Worm (Caenorhabditis elegans) whole organism, L2 larva: ENCODE measurements around the gene nuc-1.
A peak's percentile ranks its signal among the peaks of the same experiment; 100 is the strongest.

Experiments
- C34F6.9 ChIP-seq: fragments of 150-350 bp; optimal IDR thresholded peaks from 2 replicates; lab custom pipeline; 2014; ENCODE audit warnings: missing biosample characterization, missing genetic modification characterization
- F13H6.1 ChIP-seq: sonication (generic microtip); optimal IDR thresholded peaks from 2 replicates; lab custom pipeline; 2016; ENCODE audit warnings: missing genetic modification characterization, missing compliant biosample characterization
- R02D3.7 ChIP-seq: fragments of 150-350 bp; optimal IDR thresholded peaks from 2 replicates; lab custom pipeline; 2014; ENCODE audit warnings: missing biosample characterization, missing genetic modification characterization
- Y55F3AM.14 ChIP-seq: fragments of 200-800 bp; sonication (Bioruptor generic); optimal IDR thresholded peaks from 2 replicates; lab custom pipeline; 2018; ENCODE audit warnings: mild to moderate bottlenecking, missing genetic modification characterization, missing compliant biosample characterization
- ZK546.5 ChIP-seq: sonication (generic microtip); optimal IDR thresholded peaks from 2 replicates; lab custom pipeline; 2017; ENCODE audit warnings: missing biosample characterization, missing genetic modification characterization
- alr-1 ChIP-seq: fragments of 150-350 bp; optimal IDR thresholded peaks from 2 replicates; lab custom pipeline; 2014; ENCODE audit warnings: missing biosample characterization, missing genetic modification characterization
- aly-2 ChIP-seq: fragments of 150-350 bp; optimal IDR thresholded peaks from 2 replicates; lab custom pipeline; 2014; ENCODE audit warnings: missing biosample characterization, missing genetic modification characterization
- ama-1 ChIP-seq: fragments of 150-350 bp; optimal IDR thresholded peaks from 2 replicates; lab custom pipeline; 2018; ENCODE audit warnings: inconsistent platforms
- blmp-1 ChIP-seq: sonication (generic microtip); optimal IDR thresholded peaks from 2 replicates; lab custom pipeline; 2017; ENCODE audit warnings: missing genetic modification characterization, mild to moderate bottlenecking, missing compliant biosample characterization, antibody characterized with exemption, moderate library complexity; ENCODE audit not compliant: insufficient read depth
- ceh-16 ChIP-seq: fragments of 150-350 bp; optimal IDR thresholded peaks from 2 replicates; lab custom pipeline; 2014; ENCODE audit warnings: missing biosample characterization, missing genetic modification characterization
- ceh-82 ChIP-seq: fragments of 150-350 bp; optimal IDR thresholded peaks from 2 replicates; lab custom pipeline; 2014; ENCODE audit warnings: missing biosample characterization, missing genetic modification characterization
- crh-2 ChIP-seq: sonication (generic microtip); optimal IDR thresholded peaks from 2 replicates; lab custom pipeline; 2017; ENCODE audit warnings: missing biosample characterization, missing genetic modification characterization
- dmd-4 ChIP-seq: sonication (generic microtip); optimal IDR thresholded peaks from 2 replicates; lab custom pipeline; 2017; ENCODE audit warnings: missing biosample characterization, missing genetic modification characterization
- egl-27 ChIP-seq: sonication (generic microtip); optimal IDR thresholded peaks from 3 replicates; lab custom pipeline; 2017; ENCODE audit warnings: missing biosample characterization, missing genetic modification reagents, missing genetic modification characterization
- elt-1 ChIP-seq: fragments of 150-350 bp; optimal IDR thresholded peaks from 2 replicates; lab custom pipeline; 2014; ENCODE audit warnings: missing biosample characterization, missing genetic modification characterization
- elt-3 ChIP-seq: sonication (generic microtip); optimal IDR thresholded peaks from 2 replicates; lab custom pipeline; 2017; ENCODE audit warnings: missing biosample characterization, missing genetic modification characterization
- fos-1 ChIP-seq: fragments of 150-350 bp; optimal IDR thresholded peaks from 2 replicates; lab custom pipeline; 2014; ENCODE audit warnings: missing biosample characterization, missing genetic modification characterization
- gmeb-1 ChIP-seq: fragments of 150-350 bp; optimal IDR thresholded peaks from 2 replicates; lab custom pipeline; 2014; ENCODE audit warnings: missing biosample characterization, missing genetic modification characterization
- lin-11 ChIP-seq: fragments of 150-350 bp; sonication (generic microtip); optimal IDR thresholded peaks from 2 replicates; lab custom pipeline; 2014; ENCODE audit warnings: missing biosample characterization, missing genetic modification characterization, inconsistent platforms, mixed read lengths
- lin-13 ChIP-seq: fragments of 150-350 bp; optimal IDR thresholded peaks from 2 replicates; lab custom pipeline; 2014; ENCODE audit warnings: missing biosample characterization, missing genetic modification reagents, missing genetic modification characterization
- lin-39 ChIP-seq: fragments of 150-350 bp; optimal IDR thresholded peaks from 2 replicates; lab custom pipeline; 2014; ENCODE audit warnings: missing biosample characterization, missing genetic modification reagents, missing genetic modification characterization
- lsy-2 ChIP-seq, 2 experiments: fragments of 150-350 bp in 1 of 2; sonication (generic microtip) in 1 of 2; optimal IDR thresholded peaks; 2 replicates each; lab custom pipeline; 2014 to 2017; ENCODE audit warnings: missing biosample characterization in 2 of 2, missing genetic modification characterization in 2 of 2
- mab-5 ChIP-seq: fragments of 150-350 bp; optimal IDR thresholded peaks from 2 replicates; lab custom pipeline; 2014; ENCODE audit warnings: missing biosample characterization, missing genetic modification characterization
- mbf-1 ChIP-seq: sonication (generic microtip); optimal IDR thresholded peaks from 2 replicates; lab custom pipeline; 2017; ENCODE audit warnings: missing biosample characterization, missing genetic modification characterization
- mdl-1 ChIP-seq, 2 experiments: fragments of 150-350 bp in 1 of 2; sonication (generic microtip) in 1 of 2; optimal IDR thresholded peaks; 2 replicates each; lab custom pipeline; 2017; ENCODE audit warnings: missing biosample characterization in 2 of 2, missing genetic modification characterization in 2 of 2
- nhr-10 ChIP-seq: sonication (generic microtip); optimal IDR thresholded peaks from 2 replicates; lab custom pipeline; 2017; ENCODE audit warnings: missing biosample characterization, missing genetic modification characterization
- nhr-11 ChIP-seq: fragments of 150-350 bp; optimal IDR thresholded peaks from 2 replicates; lab custom pipeline; 2014; ENCODE audit warnings: missing biosample characterization, missing genetic modification characterization
- nhr-12 ChIP-seq: fragments of 150-350 bp; optimal IDR thresholded peaks from 2 replicates; lab custom pipeline; 2014; ENCODE audit warnings: missing biosample characterization, missing genetic modification characterization
- nhr-129 ChIP-seq: fragments of 150-350 bp; optimal IDR thresholded peaks from 2 replicates; lab custom pipeline; 2014; ENCODE audit warnings: missing biosample characterization, missing genetic modification characterization
- nhr-21 ChIP-seq: fragments of 150-350 bp; optimal IDR thresholded peaks from 2 replicates; lab custom pipeline; 2014; ENCODE audit warnings: missing biosample characterization, missing genetic modification characterization
- nhr-23 ChIP-seq: fragments of 150-350 bp; optimal IDR thresholded peaks from 2 replicates; lab custom pipeline; 2014; ENCODE audit warnings: missing biosample characterization, missing genetic modification reagents, missing genetic modification characterization
- nhr-237 ChIP-seq: fragments of 150-350 bp; optimal IDR thresholded peaks from 2 replicates; lab custom pipeline; 2014; ENCODE audit warnings: missing biosample characterization, missing genetic modification characterization
- nhr-25 ChIP-seq: fragments of 150-350 bp; sonication (generic microtip); optimal IDR thresholded peaks from 3 replicates; lab custom pipeline; 2014; ENCODE audit warnings: missing biosample characterization, missing genetic modification characterization
- nhr-6 ChIP-seq: fragments of 150-350 bp; optimal IDR thresholded peaks from 2 replicates; lab custom pipeline; 2014; ENCODE audit warnings: missing biosample characterization, missing genetic modification characterization
- nhr-77 ChIP-seq: fragments of 150-350 bp; optimal IDR thresholded peaks from 2 replicates; lab custom pipeline; 2014; ENCODE audit warnings: missing biosample characterization, missing genetic modification characterization
- peb-1 ChIP-seq: fragments of 150-350 bp; optimal IDR thresholded peaks from 2 replicates; lab custom pipeline; 2014; ENCODE audit warnings: missing biosample characterization, missing genetic modification characterization
- sem-4 ChIP-seq: fragments of 150-350 bp; optimal IDR thresholded peaks from 2 replicates; lab custom pipeline; 2014; ENCODE audit warnings: missing biosample characterization, missing genetic modification reagents, missing genetic modification characterization
- skn-1 ChIP-seq: sonication (generic microtip); optimal IDR thresholded peaks from 2 replicates; lab custom pipeline; 2017; ENCODE audit warnings: missing biosample characterization, missing genetic modification characterization
- sma-3 ChIP-seq: sonication (generic microtip); optimal IDR thresholded peaks from 2 replicates; lab custom pipeline; 2016; ENCODE audit warnings: missing genetic modification reagents, missing genetic modification characterization, missing compliant biosample characterization
- sma-9 ChIP-seq, 2 experiments: fragments of 150-350 bp in 1 of 2; sonication (generic microtip) in 1 of 2; optimal IDR thresholded peaks; 2 replicates each; lab custom pipeline; 2014 to 2016; ENCODE audit warnings: missing genetic modification characterization in 2 of 2, mild to moderate bottlenecking in 1 of 2, missing biosample characterization in 1 of 2, missing compliant biosample characterization in 1 of 2, missing genetic modification reagents in 1 of 2, moderate library complexity in 1 of 2
- snpc-4 ChIP-seq: fragments of 150-350 bp; optimal IDR thresholded peaks from 2 replicates; lab custom pipeline; 2014; ENCODE audit warnings: missing biosample characterization, missing genetic modification characterization
- unc-39 ChIP-seq: fragments of 150-350 bp; optimal IDR thresholded peaks from 2 replicates; lab custom pipeline; 2014; ENCODE audit warnings: missing biosample characterization, missing genetic modification characterization
- unc-55 ChIP-seq: fragments of 150-350 bp; sonication (generic microtip); optimal IDR thresholded peaks from 3 replicates; lab custom pipeline; 2014; ENCODE audit warnings: missing biosample characterization, missing genetic modification reagents, missing genetic modification characterization
- unc-62 ChIP-seq: fragments of 150-350 bp; optimal IDR thresholded peaks from 2 replicates; lab custom pipeline; 2014; ENCODE audit warnings: missing biosample characterization, missing genetic modification reagents, missing genetic modification characterization
- zag-1 ChIP-seq: fragments of 150-350 bp; optimal IDR thresholded peaks from 2 replicates; lab custom pipeline; 2014; ENCODE audit warnings: missing biosample characterization, missing genetic modification characterization
- ztf-1 ChIP-seq: fragments of 200-800 bp; sonication (Bioruptor generic); conservative IDR thresholded peaks from 2 replicates; pipeline ENCODE4 v1.3.6; 2022; ENCODE audit warnings: missing genetic modification characterization, missing compliant biosample characterization
- ztf-11 ChIP-seq: sonication (generic microtip); optimal IDR thresholded peaks from 2 replicates; lab custom pipeline; 2017; ENCODE audit warnings: missing biosample characterization, missing genetic modification characterization
- ztf-4 ChIP-seq: fragments of 150-350 bp; optimal IDR thresholded peaks from 2 replicates; lab custom pipeline; 2014; ENCODE audit warnings: missing biosample characterization, missing genetic modification characterization

Gene nuc-1

DNA sequence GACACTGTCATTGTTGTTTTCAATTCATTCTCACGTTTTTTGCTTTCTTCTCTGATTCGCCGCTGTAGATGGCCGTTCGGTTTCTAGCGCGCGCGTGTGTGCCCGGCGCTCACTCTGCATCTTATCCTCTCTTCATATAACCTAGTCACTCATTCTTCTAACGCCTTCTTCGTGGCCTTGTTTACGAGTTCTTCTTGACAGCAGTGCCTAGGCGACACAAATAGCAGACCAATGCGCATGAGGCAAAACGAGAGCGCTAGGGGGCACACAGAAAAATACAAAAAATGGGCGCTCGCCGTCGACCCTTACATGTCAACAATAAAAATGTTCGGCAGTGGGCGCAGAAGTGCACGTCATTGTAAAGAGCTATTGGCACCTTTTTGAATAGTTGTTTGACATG lies 11.4 kb downstream of the nuc-1 start (continued):
- no peak for TF ChIP-seq elt-3 (tag; lab: Kevin White, UChicago)
- peak; percentile 67 for TF ChIP-seq blmp-1 (tag; lab: Kevin White, UChicago)
- no peak for TF ChIP-seq ama-1 (lab: Kevin White, UChicago)
- TF ChIP-seq elt-1 (tag; lab: Kevin White, UChicago): no peak
- peak; percentile 49 for TF ChIP-seq egl-27 (tag; lab: Kevin White, UChicago)
- TF ChIP-seq lin-11 (tag; lab: Kevin White, UChicago): peak; percentile 30
- peak; percentile 29 for TF ChIP-seq Y55F3AM.14 (GFP tag; lab: Kevin White, UChicago)
- no peak for TF ChIP-seq mbf-1 (tag; lab: Kevin White, UChicago)
- peak; percentile 35 for TF ChIP-seq crh-2 (tag; lab: Kevin White, UChicago)
- TF ChIP-seq sma-9 (GFP tag; optimal IDR thresholded peaks at IDR 0.05; lab: Kevin White, UChicago): peak; percentile 35
- TF ChIP-seq sma-9 (tag; optimal IDR thresholded peaks at IDR 0.05; lab: Kevin White, UChicago): peak; percentile 4
- TF ChIP-seq unc-62 (GFP tag; lab: Kevin White, UChicago): no peak
- TF ChIP-seq ztf-4 (tag; lab: Kevin White, UChicago): no peak
- no peak for TF ChIP-seq unc-39 (tag; lab: Kevin White, UChicago)
- TF ChIP-seq nhr-77 (tag; lab: Kevin White, UChicago): no peak
- TF ChIP-seq ztf-11 (tag; lab: Kevin White, UChicago): no peak
- TF ChIP-seq, all 48 proteins: peak for 18

DNA sequence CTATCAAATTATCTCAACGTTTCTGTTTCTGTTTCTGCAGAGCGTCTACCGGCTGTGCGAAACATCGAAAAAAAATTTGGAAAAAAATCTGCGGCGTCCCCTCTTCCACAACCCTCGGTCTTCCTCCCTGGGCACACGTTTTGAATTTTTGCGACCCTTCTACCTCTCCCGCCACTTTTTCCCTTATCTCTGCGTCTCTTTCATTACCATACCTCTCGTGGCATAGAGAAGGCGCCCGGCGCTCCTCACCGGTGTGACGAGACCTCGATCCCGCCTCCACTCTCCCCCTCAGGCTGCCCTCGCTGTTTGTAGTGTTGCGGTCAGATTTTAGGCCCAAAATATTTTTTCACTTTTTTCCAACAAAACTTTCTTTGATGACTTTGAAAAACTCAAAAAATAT lies 12.7 kb downstream of the nuc-1 start:
- TF ChIP-seq elt-1 (tag; lab: Kevin White, UChicago) (no peak), ceh-16 (no peak), nhr-11 (tag; lab: Kevin White, UChicago) (no peak), nhr-10 (no peak), fos-1 (tag; lab: Kevin White, UChicago) (peak; percentile 38), F13H6.1 (tag; lab: Kevin White, UChicago) (peak; percentile 67), zag-1 (tag; lab: Kevin White, UChicago) (no peak), sma-3 (peak; percentile 36), nhr-21 (tag; lab: Kevin White, UChicago) (no peak), ztf-4 (tag; lab: Kevin White, UChicago) (no peak), ztf-1 (GFP tag; lab: Robert Waterston, UW) (no peak), aly-2 (no peak), mdl-1 (tag; optimal IDR thresholded peaks at IDR 0.05; lab: Kevin White, UChicago) (peak in 1 of 2 experiments; percentile 17), nhr-25 (peak; percentile 53), peb-1 (tag; lab: Kevin White, UChicago) (no peak), mbf-1 (tag; lab: Kevin White, UChicago) (no peak), ZK546.5 (tag; lab: Kevin White, UChicago) (no peak), nhr-6 (tag; lab: Kevin White, UChicago) (no peak), egl-27 (tag; lab: Kevin White, UChicago) (no peak), blmp-1 (tag; lab: Kevin White, UChicago) (peak; percentile 46), unc-62 (GFP tag; lab: Kevin White, UChicago) (no peak), unc-39 (tag; lab: Kevin White, UChicago) (no peak), nhr-237 (no peak), nhr-23 (no peak), sem-4 (tag; lab: Kevin White, UChicago) (no peak), elt-3 (tag; lab: Kevin White, UChicago) (no peak), skn-1 (tag; lab: Kevin White, UChicago) (no peak), ztf-11 (tag; lab: Kevin White, UChicago) (no peak), sma-9 (GFP tag; optimal IDR thresholded peaks at IDR 0.05; lab: Kevin White, UChicago) (peak; percentile 15), sma-9 (tag; optimal IDR thresholded peaks at IDR 0.05; lab: Kevin White, UChicago) (no peak), unc-55 (no peak), lsy-2 (tag; optimal IDR thresholded peaks at IDR 0.05; lab: Kevin White, UChicago) (peak in 1 of 2 experiments; percentile 2), ama-1 (lab: Kevin White, UChicago) (no peak), lin-13 (GFP tag; lab: Kevin White, UChicago) (peak; percentile 16), lin-39 (tag; lab: Kevin White, UChicago) (no peak), snpc-4 (tag; lab: Kevin White, UChicago) (no peak), nhr-129 (tag; lab: Kevin White, UChicago) (peak; percentile 20), nhr-77 (tag; lab: Kevin White, UChicago) (no peak), C34F6.9 (tag; lab: Kevin White, UChicago) (peak; percentile 25), alr-1 (tag; lab: Kevin White, UChicago) (no peak), mab-5 (tag; lab: Kevin White, UChicago) (no peak), ceh-82 (tag; lab: Kevin White, UChicago) (no peak), nhr-12 (tag; lab: Kevin White, UChicago) (no peak), R02D3.7 (tag; lab: Kevin White, UChicago) (no peak), lin-11 (tag; lab: Kevin White, UChicago) (no peak), Y55F3AM.14 (GFP tag; lab: Kevin White, UChicago) (peak; percentile 10), dmd-4 (tag; lab: Kevin White, UChicago) (no peak), gmeb-1 (tag; lab: Kevin White, UChicago) (peak; percentile 7), crh-2 (tag; lab: Kevin White, UChicago) (peak; percentile 32)
